Fruit fly (Drosophila melanogaster) whole organism, embryonic: ENCODE results near the gene CG46439.

Experiments used
- Abd-B ChIP-seq: fragments of 200-800 bp; sonication (Bioruptor generic); optimal IDR thresholded peaks from 2 replicates; lab custom pipeline; 2018; ENCODE audit warnings: missing biosample characterization, mild to moderate bottlenecking, missing genetic modification characterization, moderate library complexity
- BtbVII ChIP-seq: fragments of 200-800 bp; sonication (Bioruptor generic); optimal IDR thresholded peaks from 3 replicates; lab custom pipeline; 2017; ENCODE audit warnings: missing biosample characterization, mild to moderate bottlenecking, missing genetic modification characterization
- CG1024 ChIP-seq: fragments of 200-800 bp; sonication (Bioruptor generic); IDR thresholded peaks from 2 replicates; pipeline ENCODE4 v1.3.6; 2022; ENCODE audit warnings: missing biosample characterization, missing genetic modification characterization
- CG10321 ChIP-seq: fragments of 200-800 bp; sonication (Bioruptor generic); IDR thresholded peaks from 2 replicates; pipeline ENCODE4 v1.3.6; 2022; ENCODE audit warnings: missing biosample characterization, missing genetic modification characterization
- CG11560 ChIP-seq: fragments of 200-800 bp; sonication (Bioruptor generic); IDR thresholded peaks from 3 replicates; pipeline ENCODE4 v1.3.6; 2022; ENCODE audit warnings: missing biosample characterization, missing genetic modification characterization
- CG14710 ChIP-seq: fragments of 200-800 bp; sonication (Bioruptor generic); optimal IDR thresholded peaks from 3 replicates; lab custom pipeline; 2019; ENCODE audit warnings: missing biosample characterization, mild to moderate bottlenecking, missing genetic modification characterization, moderate library complexity
- CG16779 ChIP-seq: fragments of 200-800 bp; sonication (Bioruptor generic); IDR thresholded peaks from 2 replicates; pipeline ENCODE4 v1.3.6; 2022; ENCODE audit warnings: missing biosample characterization, missing genetic modification characterization
- CG17186 ChIP-seq: fragments of 200-800 bp; sonication (Bioruptor generic); optimal IDR thresholded peaks from 3 replicates; lab custom pipeline; 2017; ENCODE audit warnings: missing biosample characterization, missing genetic modification reagents, missing genetic modification characterization
- CG18476 ChIP-seq: fragments of 200-800 bp; sonication (Bioruptor generic); optimal IDR thresholded peaks from 2 replicates; lab custom pipeline; 2016; ENCODE audit warnings: missing biosample characterization, mild to moderate bottlenecking, missing genetic modification characterization
- CG2116 ChIP-seq: fragments of 200-800 bp; sonication (Bioruptor generic); optimal IDR thresholded peaks from 3 replicates; lab custom pipeline; 2018; ENCODE audit warnings: missing biosample characterization, mild to moderate bottlenecking, missing genetic modification characterization
- CG2199 ChIP-seq: fragments of 200-800 bp; sonication (Bioruptor generic); IDR thresholded peaks from 3 replicates; pipeline ENCODE4 v1.3.6; 2022; ENCODE audit warnings: missing biosample characterization, missing genetic modification characterization
- CG31441 ChIP-seq: fragments of 200-800 bp; sonication (Bioruptor generic); IDR thresholded peaks from 2 replicates; pipeline ENCODE4 v1.3.6; 2022; ENCODE audit warnings: missing biosample characterization, missing genetic modification characterization
- CG3726 ChIP-seq: fragments of 200-800 bp; sonication (Bioruptor generic); IDR thresholded peaks from 3 replicates; pipeline ENCODE4, ENCODE4 v1.3.6; 2022; ENCODE audit warnings: missing biosample characterization, missing genetic modification characterization
- CG4360 ChIP-seq: fragments of 200-800 bp; sonication (Bioruptor generic); IDR thresholded peaks from 2 replicates; pipeline ENCODE4 v1.3.6; 2022; ENCODE audit warnings: missing biosample characterization, missing genetic modification characterization
- CG6689 ChIP-seq: fragments of 200-800 bp; sonication (Bioruptor generic); IDR thresholded peaks from 2 replicates; pipeline ENCODE4 v1.3.6; 2022; ENCODE audit warnings: missing biosample characterization, missing genetic modification characterization
- CG6854 ChIP-seq: fragments of 200-800 bp; sonication (Bioruptor generic); optimal IDR thresholded peaks from 3 replicates; lab custom pipeline; 2017; ENCODE audit warnings: missing biosample characterization, mild to moderate bottlenecking, missing genetic modification characterization
- CG7786 ChIP-seq: fragments of 200-800 bp; sonication (Bioruptor generic); optimal IDR thresholded peaks from 2 replicates; lab custom pipeline; 2016; ENCODE audit warnings: missing biosample characterization, missing genetic modification characterization
- CG8478 ChIP-seq: fragments of >200 bp; optimal IDR thresholded peaks from 2 replicates; lab custom pipeline; 2018
- CG8944 ChIP-seq: fragments of 200-800 bp; sonication (Bioruptor generic); optimal IDR thresholded peaks from 3 replicates; lab custom pipeline; 2016; ENCODE audit warnings: missing biosample characterization, missing genetic modification characterization
- CG9215 ChIP-seq: fragments of 200-800 bp; sonication (Bioruptor generic); IDR thresholded peaks from 2 replicates; pipeline ENCODE4 v1.3.6; 2022; ENCODE audit warnings: missing biosample characterization, missing genetic modification characterization
- CG9727 ChIP-seq: fragments of 200-800 bp; sonication (Bioruptor generic); optimal IDR thresholded peaks from 3 replicates; lab custom pipeline; 2017; ENCODE audit warnings: missing biosample characterization, mild to moderate bottlenecking, missing genetic modification characterization
- D19A ChIP-seq: fragments of 200-800 bp; optimal IDR thresholded peaks from 3 replicates; lab custom pipeline; 2019; ENCODE audit warnings: missing biosample characterization, mild to moderate bottlenecking, missing genetic modification characterization, moderate library complexity
- D19B ChIP-seq: fragments of 200-800 bp; sonication (Bioruptor generic); optimal IDR thresholded peaks from 2 replicates; lab custom pipeline; 2017; ENCODE audit warnings: missing biosample characterization, mild to moderate bottlenecking, missing genetic modification characterization
- Deaf1 ChIP-seq: fragments of 200-800 bp; optimal IDR thresholded peaks from 3 replicates; lab custom pipeline; 2019; ENCODE audit warnings: missing biosample characterization, mild to moderate bottlenecking, missing genetic modification characterization, moderate library complexity
- Dip3 ChIP-seq: fragments of 200-800 bp; sonication (Bioruptor generic); optimal IDR thresholded peaks from 3 replicates; lab custom pipeline; 2016; ENCODE audit warnings: missing biosample characterization, missing genetic modification characterization
- Dp ChIP-seq: fragments of 200-800 bp; sonication (Bioruptor generic); optimal IDR thresholded peaks from 2 replicates; lab custom pipeline; 2018; ENCODE audit warnings: missing biosample characterization, mild to moderate bottlenecking, missing genetic modification characterization, moderate library complexity
- Fer2 ChIP-seq: fragments of 200-800 bp; sonication (Bioruptor generic); optimal IDR thresholded peaks from 2 replicates; lab custom pipeline; 2018; ENCODE audit warnings: missing biosample characterization, mild to moderate bottlenecking, missing genetic modification characterization, moderate library complexity
- HHEX ChIP-seq: fragments of 200-800 bp; sonication (Bioruptor generic); optimal IDR thresholded peaks from 3 replicates; lab custom pipeline; 2017; ENCODE audit warnings: missing biosample characterization, mild to moderate bottlenecking, missing genetic modification characterization, missing genetic modification reagents
- Hr3 ChIP-seq: fragments of 200-800 bp; sonication (Bioruptor generic); optimal IDR thresholded peaks from 3 replicates; lab custom pipeline; 2016; ENCODE audit warnings: missing biosample characterization, missing genetic modification characterization
- Hr51 ChIP-seq, 2 experiments: fragments of 200-800 bp; sonication (Bioruptor generic); optimal IDR thresholded peaks; 2 replicates in 1 of 2; 3 replicates in 1 of 2; lab custom pipeline; 2016 to 2018; ENCODE audit warnings: missing biosample characterization in 2 of 2, missing genetic modification characterization in 2 of 2, mild to moderate bottlenecking in 1 of 2, moderate library complexity in 1 of 2
- Jarid2 ChIP-seq: fragments of 200-800 bp; sonication (Bioruptor generic); optimal IDR thresholded peaks from 3 replicates; lab custom pipeline; 2017; ENCODE audit warnings: mild to moderate bottlenecking, missing biosample characterization, missing genetic modification reagents, missing genetic modification characterization
- MTF-1 ChIP-seq: fragments of 200-800 bp; sonication (Bioruptor generic); optimal IDR thresholded peaks from 2 replicates; lab custom pipeline; 2018; ENCODE audit warnings: missing biosample characterization, mild to moderate bottlenecking, missing genetic modification characterization, borderline replicate concordance
- Max ChIP-seq: fragments of 200-800 bp; sonication (Bioruptor generic); optimal IDR thresholded peaks from 2 replicates; lab custom pipeline; 2016; ENCODE audit warnings: missing biosample characterization, mild to moderate bottlenecking, missing genetic modification characterization
- NC2β ChIP-seq: fragments of 200-800 bp; sonication (Bioruptor generic); optimal IDR thresholded peaks from 2 replicates; lab custom pipeline; 2016; ENCODE audit warnings: missing biosample characterization, missing genetic modification characterization
- Opbp ChIP-seq: fragments of 200-800 bp; sonication (Bioruptor generic); IDR thresholded peaks from 3 replicates; pipeline ENCODE4 v1.3.6; 2022; ENCODE audit warnings: missing biosample characterization, missing genetic modification characterization; ENCODE audit not compliant: partially characterized antibody
- TFAM ChIP-seq: fragments of 200-800 bp; sonication (Bioruptor generic); optimal IDR thresholded peaks from 2 replicates; lab custom pipeline; 2017; ENCODE audit warnings: missing biosample characterization, missing genetic modification characterization, inconsistent platforms
- ac ChIP-seq: fragments of 200-800 bp; sonication (Bioruptor generic); optimal IDR thresholded peaks from 3 replicates; lab custom pipeline; 2017; ENCODE audit warnings: missing biosample characterization, mild to moderate bottlenecking, missing genetic modification characterization
- crol ChIP-seq: fragments of 200-800 bp; sonication (Bioruptor generic); IDR thresholded peaks from 2 replicates; pipeline ENCODE4 v1.3.6; 2022; ENCODE audit warnings: missing biosample characterization, missing genetic modification characterization
- danr ChIP-seq: fragments of 200-800 bp; sonication (Bioruptor generic); IDR thresholded peaks from 2 replicates; pipeline ENCODE4 v1.3.6; 2022; ENCODE audit warnings: missing biosample characterization, missing genetic modification characterization
- dimm ChIP-seq: fragments of 200-800 bp; sonication (Bioruptor generic); IDR thresholded peaks from 2 replicates; pipeline ENCODE4 v1.3.6; 2022; ENCODE audit warnings: missing biosample characterization, missing genetic modification characterization
- dysf ChIP-seq: fragments of 200-800 bp; sonication (Bioruptor generic); IDR thresholded peaks from 3 replicates; pipeline ENCODE4 v1.3.6; 2022; ENCODE audit warnings: missing biosample characterization, missing genetic modification characterization
- gro ChIP-seq: fragments of 200-800 bp; sonication (Bioruptor generic); optimal IDR thresholded peaks from 2 replicates; lab custom pipeline; 2016; ENCODE audit warnings: missing biosample characterization, missing genetic modification characterization
- gsb-n ChIP-seq: fragments of 200-800 bp; sonication (Bioruptor generic); optimal IDR thresholded peaks from 3 replicates; lab custom pipeline; 2018; ENCODE audit warnings: missing biosample characterization, mild to moderate bottlenecking, missing genetic modification characterization
- h ChIP-seq: fragments of >200 bp; optimal IDR thresholded peaks from 2 replicates; lab custom pipeline; 2017
- lmd ChIP-seq: fragments of 200-800 bp; sonication (Bioruptor generic); IDR thresholded peaks from 2 replicates; pipeline ENCODE4 v1.3.6; 2022; ENCODE audit warnings: missing biosample characterization, missing genetic modification characterization
- lov ChIP-seq, 2 experiments: fragments of 200-800 bp in 1 of 2; fragments of >200 bp in 1 of 2; sonication (Bioruptor generic) in 1 of 2; IDR thresholded peaks in 1 of 2; optimal IDR thresholded peaks in 1 of 2; 2 replicates in 1 of 2; 3 replicates in 1 of 2; pipeline versions ENCODE4 v1.3.6 to Lab custom; 2017 to 2022; ENCODE audit warnings: missing biosample characterization in 1 of 2, missing genetic modification characterization in 1 of 2
- nerfin-2 ChIP-seq: fragments of 200-800 bp; sonication (Bioruptor generic); IDR thresholded peaks from 2 replicates; pipeline ENCODE4 v1.3.6; 2022; ENCODE audit warnings: missing biosample characterization, missing genetic modification characterization; ENCODE audit not compliant: partially characterized antibody
- p53 ChIP-seq: fragments of 200-800 bp; sonication (Bioruptor generic); optimal IDR thresholded peaks from 2 replicates; lab custom pipeline; 2016; ENCODE audit warnings: missing biosample characterization, missing genetic modification characterization
- scrt ChIP-seq: fragments of 200-800 bp; sonication (Bioruptor generic); optimal IDR thresholded peaks from 2 replicates; lab custom pipeline; 2018; ENCODE audit warnings: missing biosample characterization, mild to moderate bottlenecking, missing genetic modification characterization, moderate library complexity
- stc ChIP-seq: fragments of 200-800 bp; sonication (Bioruptor generic); IDR thresholded peaks from 2 replicates; pipeline ENCODE4 v1.3.6; 2022; ENCODE audit warnings: missing biosample characterization, missing genetic modification characterization
- ttk ChIP-seq: fragments of 200-800 bp; sonication (Bioruptor generic); IDR thresholded peaks from 2 replicates; pipeline ENCODE4 v2.1.2; 2022; ENCODE audit warnings: missing biosample characterization, missing genetic modification characterization
- zf30C ChIP-seq: fragments of 200-800 bp; sonication (Bioruptor generic); optimal IDR thresholded peaks from 3 replicates; lab custom pipeline; 2018; ENCODE audit warnings: missing biosample characterization, mild to moderate bottlenecking, missing genetic modification characterization

CG46439 gene

dm6 chr3L:11112427-11112826 is 16.4 kb upstream of the CG46439 start (continued):
- TF ChIP-seq Deaf1 (tag; lab: Kevin White, UChicago) (peak; percentile 8), lmd (GFP tag; lab: Robert Waterston, UW) (no peak), D19B (GFP tag; lab: Kevin White, UChicago) (no peak), CG6689 (no peak), CG9215 (no peak), CG18476 (GFP tag; lab: Kevin White, UChicago) (no peak), CG8944 (GFP tag; lab: Kevin White, UChicago) (no peak), D19A (tag; lab: Kevin White, UChicago) (no peak), ttk (GFP tag; lab: Robert Waterston, UW) (no peak), CG16779 (0 out of 2 replicates have a peak, but pooled peaks have one; percentile 52), scrt (no peak), h (lab: Kevin White, UChicago) (no peak), stc (no peak), dimm (GFP tag; lab: Robert Waterston, UW) (no peak), gro (GFP tag; lab: Kevin White, UChicago) (no peak), dysf (0 out of 3 replicates have a peak, but pooled peaks have one; percentile 28), CG10321 (GFP tag; lab: Robert Waterston, UW) (0 out of 2 replicates have a peak, but pooled peaks have one; percentile 43), MTF-1 (GFP tag; lab: Kevin White, UChicago) (no peak), CG8478 (lab: Kevin White, UChicago) (peak; percentile 55), BtbVII (GFP tag; lab: Kevin White, UChicago) (no peak), CG14710 (tag; lab: Kevin White, UChicago) (no peak), Abd-B (no peak), TFAM (GFP tag; lab: Kevin White, UChicago) (no peak), Hr3 (GFP tag; lab: Kevin White, UChicago) (no peak), Dp (no peak), Hr51 (GFP tag; optimal IDR thresholded peaks at IDR 0.05; lab: Kevin White, UChicago) (no peak), CG3726 (no peak), CG9727 (GFP tag; lab: Kevin White, UChicago) (no peak), HHEX (GFP tag; lab: Kevin White, UChicago) (no peak), CG7786 (GFP tag; lab: Kevin White, UChicago) (no peak), nerfin-2 (no peak), Jarid2 (GFP tag; lab: Kevin White, UChicago) (no peak), CG1024 (GFP tag; lab: Robert Waterston, UW) (no peak), Dip3 (GFP tag; lab: Kevin White, UChicago) (no peak), CG17186 (GFP tag; lab: Kevin White, UChicago) (no peak), Max (no peak), CG6854 (GFP tag; lab: Kevin White, UChicago) (no peak), Opbp (GFP tag; lab: Robert Waterston, UW) (0 out of 3 replicates have a peak, but pooled peaks have one; percentile 15), gsb-n (tag; lab: Kevin White, UChicago) (no peak), ac (GFP tag; lab: Kevin White, UChicago) (no peak), CG11560 (tag; lab: Robert Waterston, UW) (no peak), lov (optimal IDR thresholded peaks at IDR 0.05; lab: Kevin White, UChicago) (no peak), lov (GFP tag; IDR thresholded peaks at IDR 0.05; lab: Robert Waterston, UW) (0 out of 3 replicates have a peak, but pooled peaks have one; percentile 27), danr (no peak), CG2116 (GFP tag; lab: Kevin White, UChicago) (no peak), zf30C (GFP tag; lab: Kevin White, UChicago) (no peak), CG31441 (GFP tag; lab: Robert Waterston, UW) (no peak), CG2199 (GFP tag; lab: Robert Waterston, UW) (0 out of 3 replicates have a peak, but pooled peaks have one; percentile 24), Fer2 (tag; lab: Kevin White, UChicago) (no peak), NC2β (GFP tag; lab: Kevin White, UChicago) (no peak), crol (GFP tag; lab: Robert Waterston, UW) (peak; percentile 38; the same call in 1 of the 2 replicates), p53 (GFP tag; lab: Kevin White, UChicago) (no peak), CG4360 (GFP tag; lab: Robert Waterston, UW) (no peak)
